Fruit fly (Drosophila melanogaster): ENCODE data around the gene sov.

Gene sov

DNA sequence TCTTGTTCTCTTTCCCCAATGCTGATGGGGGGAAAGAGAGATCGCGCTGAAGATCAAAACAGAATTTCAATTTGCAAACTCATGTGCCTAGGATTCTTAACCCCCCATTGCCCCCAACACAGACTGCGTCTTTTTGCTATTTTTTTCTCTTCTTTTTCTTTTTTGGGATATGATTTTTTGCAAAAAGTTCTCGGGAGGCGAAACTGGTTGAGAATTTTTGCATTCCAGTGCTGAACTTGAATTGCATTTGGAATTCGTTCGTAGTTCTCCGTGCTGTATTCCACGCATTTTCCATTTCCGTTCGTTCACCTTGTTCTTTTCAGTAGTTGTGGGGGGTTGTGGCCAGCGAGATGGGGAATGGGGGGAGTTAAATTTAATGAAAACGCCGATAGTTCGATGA lies 48.0 kb upstream of the sov start:
- TF ChIP-seq bsh (GFP tag; optimal IDR thresholded peaks at IDR 0.05) = peak in 1 of 2 experiments; percentile 73
- TF ChIP-seq nom (GFP tag; optimal IDR thresholded peaks at IDR 0.05) = peak; percentile 87
- no peak for TF ChIP-seq CG16863 (GFP tag; optimal IDR thresholded peaks at IDR 0.05)
- no peak for TF ChIP-seq Sox102F (GFP tag; optimal IDR thresholded peaks at IDR 0.05)
- TF ChIP-seq Drgx (GFP tag; IDR thresholded peaks at IDR 0.05) = peak; percentile 56
- peak in 1 of 2 experiments; percentile 8 for TF ChIP-seq Trl (optimal IDR thresholded peaks at IDR 0.05)
- no peak for TF ChIP-seq Trl (GFP tag; optimal IDR thresholded peaks at IDR 0.05)
- no peak for TF ChIP-seq maf-S (GFP tag; optimal IDR thresholded peaks at IDR 0.05)

DNA sequence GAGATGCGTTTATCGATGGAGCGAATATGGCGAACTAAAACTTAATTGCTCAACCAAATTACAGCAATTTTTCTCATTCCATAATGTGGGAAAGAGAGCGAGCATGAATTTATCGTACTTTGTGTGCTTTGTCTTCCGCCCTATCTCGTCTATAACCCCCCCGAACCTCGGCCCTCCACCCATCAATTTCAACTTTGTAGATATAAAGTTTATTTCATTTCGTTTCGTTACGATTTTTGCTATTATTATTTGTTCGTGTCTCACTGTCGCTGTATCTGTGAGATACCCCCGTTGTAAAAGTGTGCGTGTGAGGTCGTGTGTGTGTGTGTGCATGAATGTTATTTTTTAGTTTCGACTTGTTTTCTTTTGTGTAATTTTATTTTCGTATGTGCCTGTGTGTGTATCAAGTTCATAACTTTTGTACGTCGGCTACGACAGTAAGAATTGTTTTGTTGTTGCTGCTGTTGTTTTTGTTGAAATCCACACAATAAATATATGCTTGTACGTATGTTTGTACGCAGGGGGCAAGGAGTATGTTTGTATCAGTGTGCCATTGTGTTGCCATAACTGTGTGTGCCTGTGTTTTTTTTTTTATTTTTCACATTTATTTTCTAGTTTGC lies 47.4 kb upstream of the sov start:
- TF ChIP-seq cg (GFP tag; optimal IDR thresholded peaks at IDR 0.05) (peak; percentile 81), CG12769 (tag; optimal IDR thresholded peaks at IDR 0.05) (peak; percentile 20), Bgb (GFP tag; IDR thresholded peaks at IDR 0.05; ENCODE audit: partially characterized antibody) (no peak), Elba2 (GFP tag; optimal IDR thresholded peaks at IDR 0.05) (no peak), B-H2 (GFP tag; optimal IDR thresholded peaks at IDR 0.05) (peak; percentile 24), exex (tag; optimal IDR thresholded peaks at IDR 0.05) (peak; percentile 58), HLH4C (GFP tag; IDR thresholded peaks at IDR 0.05; ENCODE audit: partially characterized antibody) (peak; percentile 45; the same call in 1 of the 3 replicates), caup (GFP tag; optimal IDR thresholded peaks at IDR 0.05; ENCODE audit: severe bottlenecking) (peak; percentile 23), Med (GFP tag) (peak; percentile 66), Pdp1 (GFP tag; optimal IDR thresholded peaks at IDR 0.05) (peak in 1 of 2 experiments; percentile 15), GATAe (GFP tag; conservative IDR thresholded peaks at IDR 0.05) (peak; percentile 23; the same call in 1 of the 2 replicates), CG15514 (GFP tag; optimal IDR thresholded peaks at IDR 0.05) (peak; percentile 22), CG8924 (tag; optimal IDR thresholded peaks at IDR 0.05) (peak; percentile 24), abd-A (tag; optimal IDR thresholded peaks at IDR 0.05) (peak; percentile 33), sqz (GFP tag; optimal IDR thresholded peaks at IDR 0.05) (peak; percentile 31), CG5180 (GFP tag; optimal IDR thresholded peaks at IDR 0.05) (peak; percentile 54), Hr3 (GFP tag; optimal IDR thresholded peaks at IDR 0.05) (no peak), inv (GFP tag; IDR thresholded peaks at IDR 0.05; ENCODE audit: partially characterized antibody) (no peak), lab (GFP tag; optimal IDR thresholded peaks at IDR 0.05) (peak; percentile 32), Deaf1 (tag; optimal IDR thresholded peaks at IDR 0.05) (peak; percentile 16), gt (GFP tag; IDR thresholded peaks at IDR 0.05) (no peak), CG4424 (GFP tag; optimal IDR thresholded peaks at IDR 0.05) (no peak), sd (tag; optimal IDR thresholded peaks at IDR 0.05) (peak; percentile 20), crol (GFP tag; IDR thresholded peaks at IDR 0.05) (peak; percentile 60), CG4730 (GFP tag; IDR thresholded peaks at IDR 0.05) (no peak), Rfx (GFP tag; IDR thresholded peaks at IDR 0.05) (peak; percentile 20; the same call in 1 of the 2 replicates), mirr (GFP tag; optimal IDR thresholded peaks at IDR 0.05) (peak; percentile 91), CG14441 (GFP tag; IDR thresholded peaks at IDR 0.05) (peak; percentile 80), CG10543 (GFP tag; optimal IDR thresholded peaks at IDR 0.05) (peak; percentile 11), sug (tag; optimal IDR thresholded peaks at IDR 0.05) (peak; percentile 13), eve (GFP tag; optimal IDR thresholded peaks at IDR 0.05) (peak in 1 of 2 experiments; percentile 82), tll (GFP tag; optimal IDR thresholded peaks at IDR 0.05) (no peak)
